Fruit fly (Drosophila melanogaster) whole organism, embryonic: Measurements from ENCODE around the gene Vps2.

Experiments used
- Ada2b ChIP-seq: fragments of 200-800 bp; sonication (Bioruptor generic); IDR thresholded peaks from 2 replicates; pipeline ENCODE4 v1.3.6; 2022; ENCODE audit warnings: missing biosample characterization, missing genetic modification characterization
- Atf3 ChIP-seq: fragments of 200-800 bp; sonication (Bioruptor generic); optimal IDR thresholded peaks from 3 replicates; lab custom pipeline; 2016; ENCODE audit warnings: missing biosample characterization, missing genetic modification characterization
- Awh ChIP-seq: fragments of 200-800 bp; sonication (Bioruptor generic); IDR thresholded peaks from 2 replicates; pipeline ENCODE4, ENCODE4 v1.3.6; 2022; ENCODE audit warnings: missing biosample characterization, missing genetic modification characterization
- Blimp-1 ChIP-seq: fragments of 200-800 bp; sonication (Bioruptor generic); optimal IDR thresholded peaks from 3 replicates; lab custom pipeline; 2018; ENCODE audit warnings: missing biosample characterization, missing genetic modification characterization, mild to moderate bottlenecking, moderate library complexity, missing genetic modification reagents
- CG10431 ChIP-seq: fragments of 200-800 bp; sonication (Bioruptor generic); optimal IDR thresholded peaks from 3 replicates; lab custom pipeline; 2018; ENCODE audit warnings: missing biosample characterization, mild to moderate bottlenecking, missing genetic modification characterization
- CG10543 ChIP-seq: fragments of 200-800 bp; sonication (Bioruptor generic); optimal IDR thresholded peaks from 3 replicates; lab custom pipeline; 2017; ENCODE audit warnings: missing biosample characterization, mild to moderate bottlenecking, missing genetic modification characterization, moderate library complexity
- CG10959 ChIP-seq: fragments of 200-800 bp; sonication (Bioruptor generic); IDR thresholded peaks from 2 replicates; pipeline ENCODE4 v1.3.6; 2022; ENCODE audit warnings: missing biosample characterization, missing genetic modification characterization
- CG11456 ChIP-seq: fragments of 200-800 bp; sonication (Bioruptor generic); IDR thresholded peaks from 3 replicates; pipeline ENCODE4 v1.3.6; 2022; ENCODE audit warnings: missing biosample characterization, missing genetic modification characterization
- CG11723 ChIP-seq: fragments of 200-800 bp; sonication (Bioruptor generic); optimal IDR thresholded peaks from 2 replicates; lab custom pipeline; 2017; ENCODE audit warnings: missing biosample characterization, mild to moderate bottlenecking, missing genetic modification characterization
- CG12769 ChIP-seq: fragments of 200-800 bp; sonication (Bioruptor generic); optimal IDR thresholded peaks from 2 replicates; lab custom pipeline; 2019; ENCODE audit warnings: missing biosample characterization, mild to moderate bottlenecking, missing genetic modification characterization, moderate library complexity
- CG14965 ChIP-seq: fragments of 200-800 bp; sonication (Bioruptor generic); optimal IDR thresholded peaks from 2 replicates; lab custom pipeline; 2016; ENCODE audit warnings: missing biosample characterization, missing genetic modification characterization, borderline replicate concordance
- CG15269 ChIP-seq: fragments of 200-800 bp; sonication (Bioruptor generic); optimal IDR thresholded peaks from 2 replicates; lab custom pipeline; 2018; ENCODE audit warnings: missing biosample characterization, mild to moderate bottlenecking, missing genetic modification characterization, moderate library complexity
- CG16863 ChIP-seq: fragments of 200-800 bp; sonication (Bioruptor generic); optimal IDR thresholded peaks from 3 replicates; lab custom pipeline; 2016; ENCODE audit warnings: missing biosample characterization, missing genetic modification characterization
- CG17802 ChIP-seq: fragments of 200-800 bp; sonication (Bioruptor generic); optimal IDR thresholded peaks from 2 replicates; lab custom pipeline; 2018; ENCODE audit warnings: missing biosample characterization, mild to moderate bottlenecking, missing genetic modification characterization, moderate library complexity
- CG17912 ChIP-seq: fragments of 200-800 bp; sonication (Bioruptor generic); optimal IDR thresholded peaks from 2 replicates; lab custom pipeline; 2018; ENCODE audit warnings: missing biosample characterization, mild to moderate bottlenecking, missing genetic modification characterization
- CG2678 ChIP-seq: fragments of 200-800 bp; sonication (Bioruptor generic); optimal IDR thresholded peaks from 3 replicates; lab custom pipeline; 2019; ENCODE audit warnings: missing biosample characterization, mild to moderate bottlenecking, missing genetic modification characterization, moderate library complexity
- CG6272 ChIP-seq: fragments of 200-800 bp; sonication (Bioruptor generic); IDR thresholded peaks from 2 replicates; pipeline ENCODE4 v1.3.6; 2022; ENCODE audit warnings: missing biosample characterization, missing genetic modification characterization
- CG7745 ChIP-seq: fragments of 200-800 bp; sonication (Bioruptor generic); optimal IDR thresholded peaks from 2 replicates; lab custom pipeline; 2018; ENCODE audit warnings: missing biosample characterization, mild to moderate bottlenecking, missing genetic modification characterization, moderate library complexity
- CG7839 ChIP-seq: fragments of 200-800 bp; sonication (Bioruptor generic); optimal IDR thresholded peaks from 3 replicates; lab custom pipeline; 2018; ENCODE audit warnings: missing biosample characterization, mild to moderate bottlenecking, missing genetic modification characterization, moderate library complexity
- CG9727 ChIP-seq: fragments of 200-800 bp; sonication (Bioruptor generic); optimal IDR thresholded peaks from 3 replicates; lab custom pipeline; 2017; ENCODE audit warnings: missing biosample characterization, mild to moderate bottlenecking, missing genetic modification characterization
- CG9797 ChIP-seq: fragments of 200-800 bp; sonication (Bioruptor generic); optimal IDR thresholded peaks from 3 replicates; lab custom pipeline; 2018; ENCODE audit warnings: missing biosample characterization, mild to moderate bottlenecking, missing genetic modification characterization
- Dref ChIP-seq: fragments of 200-800 bp; sonication (Bioruptor generic); IDR thresholded peaks from 2 replicates; pipeline ENCODE4 v1.3.6; 2022; ENCODE audit warnings: missing biosample characterization, missing genetic modification characterization
- E2f2 ChIP-seq: fragments of 200-800 bp; sonication (Bioruptor generic); IDR thresholded peaks from 2 replicates; pipeline ENCODE4 v1.3.6; 2022; ENCODE audit warnings: missing biosample characterization, missing genetic modification characterization
- HLH3B ChIP-seq: fragments of 200-800 bp; sonication (Bioruptor generic); IDR thresholded peaks from 2 replicates; pipeline ENCODE4 v1.3.6; 2022; ENCODE audit warnings: missing biosample characterization, missing genetic modification characterization
- HLHmδ ChIP-seq: fragments of 200-800 bp; sonication (Bioruptor generic); optimal IDR thresholded peaks from 2 replicates; lab custom pipeline; 2018; ENCODE audit warnings: missing biosample characterization, mild to moderate bottlenecking, missing genetic modification characterization, moderate library complexity
- Hmr ChIP-seq: fragments of 200-800 bp; sonication (Bioruptor generic); optimal IDR thresholded peaks from 3 replicates; lab custom pipeline; 2017; ENCODE audit warnings: mild to moderate bottlenecking, missing biosample characterization, missing genetic modification reagents, missing genetic modification characterization
- Hr3 ChIP-seq: fragments of 200-800 bp; sonication (Bioruptor generic); optimal IDR thresholded peaks from 3 replicates; lab custom pipeline; 2016; ENCODE audit warnings: missing biosample characterization, missing genetic modification characterization
- Hr39 ChIP-seq: fragments of >200 bp; optimal IDR thresholded peaks from 2 replicates; lab custom pipeline; 2017
- Pdp1 ChIP-seq, 2 experiments: fragments of 200-800 bp; sonication (Bioruptor generic); optimal IDR thresholded peaks; 3 replicates each; lab custom pipeline; 2016; ENCODE audit warnings: missing biosample characterization in 2 of 2, missing genetic modification characterization in 2 of 2, mild to moderate bottlenecking in 1 of 2, moderate library complexity in 1 of 2
- Poxn ChIP-seq: fragments of 200-800 bp; sonication (Bioruptor generic); IDR thresholded peaks from 2 replicates; pipeline ENCODE4 v1.3.6; 2022; ENCODE audit warnings: missing biosample characterization, missing genetic modification characterization
- Sin3A ChIP-seq: fragments of >200 bp; optimal IDR thresholded peaks from 2 replicates; lab custom pipeline; 2018
- bigmax ChIP-seq: fragments of 200-800 bp; sonication (Bioruptor generic); optimal IDR thresholded peaks from 2 replicates; lab custom pipeline; 2018; ENCODE audit warnings: missing biosample characterization, mild to moderate bottlenecking, missing genetic modification characterization
- br ChIP-seq: fragments of >200 bp; optimal IDR thresholded peaks from 2 replicates; lab custom pipeline; 2017
- cato ChIP-seq: fragments of 200-800 bp; sonication (Bioruptor generic); optimal IDR thresholded peaks from 2 replicates; lab custom pipeline; 2016; ENCODE audit warnings: missing biosample characterization, missing genetic modification characterization, borderline replicate concordance
- dati ChIP-seq: fragments of 200-800 bp; sonication (Bioruptor generic); IDR thresholded peaks from 2 replicates; pipeline ENCODE4 v1.3.6; 2022; ENCODE audit warnings: missing biosample characterization, missing genetic modification characterization
- esg ChIP-seq: fragments of 200-800 bp; sonication (Bioruptor generic); conservative IDR thresholded peaks from 2 replicates; pipeline ENCODE4 v1.3.6; 2022; ENCODE audit warnings: missing biosample characterization, missing genetic modification characterization
- gcm ChIP-seq: fragments of 200-800 bp; sonication (Bioruptor generic); optimal IDR thresholded peaks from 2 replicates; lab custom pipeline; 2019; ENCODE audit warnings: missing biosample characterization, mild to moderate bottlenecking, missing genetic modification characterization, moderate library complexity
- grn ChIP-seq: fragments of 200-800 bp; sonication (Bioruptor generic); optimal IDR thresholded peaks from 3 replicates; lab custom pipeline; 2017; ENCODE audit warnings: missing biosample characterization, missing genetic modification characterization
- hbn ChIP-seq: fragments of 200-800 bp; sonication (Bioruptor generic); IDR thresholded peaks from 2 replicates; pipeline ENCODE4 v1.3.6; 2022; ENCODE audit warnings: missing biosample characterization, missing genetic modification characterization; ENCODE audit not compliant: partially characterized antibody
- kah ChIP-seq: fragments of 200-800 bp; sonication (Bioruptor generic); optimal IDR thresholded peaks from 2 replicates; lab custom pipeline; 2018; ENCODE audit warnings: missing biosample characterization, mild to moderate bottlenecking, missing genetic modification characterization
- kay ChIP-seq: fragments of 200-800 bp; sonication (Bioruptor generic); optimal IDR thresholded peaks from 2 replicates; lab custom pipeline; 2016; ENCODE audit warnings: missing biosample characterization, missing genetic modification characterization
- lov ChIP-seq, 2 experiments: fragments of 200-800 bp in 1 of 2; fragments of >200 bp in 1 of 2; sonication (Bioruptor generic) in 1 of 2; IDR thresholded peaks in 1 of 2; optimal IDR thresholded peaks in 1 of 2; 2 replicates in 1 of 2; 3 replicates in 1 of 2; pipeline versions ENCODE4 v1.3.6 to Lab custom; 2017 to 2022; ENCODE audit warnings: missing biosample characterization in 1 of 2, missing genetic modification characterization in 1 of 2
- odd ChIP-seq: fragments of 200-800 bp; sonication (Bioruptor generic); optimal IDR thresholded peaks from 2 replicates; lab custom pipeline; 2017; ENCODE audit warnings: missing biosample characterization, mild to moderate bottlenecking, missing genetic modification characterization
- p53 ChIP-seq: fragments of 200-800 bp; sonication (Bioruptor generic); optimal IDR thresholded peaks from 2 replicates; lab custom pipeline; 2016; ENCODE audit warnings: missing biosample characterization, missing genetic modification characterization
- pita ChIP-seq: fragments of 200-800 bp; sonication (Bioruptor generic); optimal IDR thresholded peaks from 2 replicates; lab custom pipeline; 2017; ENCODE audit warnings: missing biosample characterization, mild to moderate bottlenecking, missing genetic modification characterization
- schlank ChIP-seq: fragments of 200-800 bp; sonication (Bioruptor generic); optimal IDR thresholded peaks from 2 replicates; lab custom pipeline; 2018; ENCODE audit warnings: missing biosample characterization, mild to moderate bottlenecking, missing genetic modification characterization
- scrt ChIP-seq: fragments of 200-800 bp; sonication (Bioruptor generic); optimal IDR thresholded peaks from 2 replicates; lab custom pipeline; 2018; ENCODE audit warnings: missing biosample characterization, mild to moderate bottlenecking, missing genetic modification characterization, moderate library complexity
- sim ChIP-seq: fragments of 200-800 bp; sonication (Bioruptor generic); IDR thresholded peaks from 2 replicates; pipeline ENCODE4 v1.3.6; 2022; ENCODE audit warnings: missing biosample characterization, missing genetic modification characterization
- stc ChIP-seq: fragments of 200-800 bp; sonication (Bioruptor generic); IDR thresholded peaks from 2 replicates; pipeline ENCODE4 v1.3.6; 2022; ENCODE audit warnings: missing biosample characterization, missing genetic modification characterization
- toy ChIP-seq: fragments of 200-800 bp; sonication (Bioruptor generic); IDR thresholded peaks from 2 replicates; pipeline ENCODE4 v1.3.6; 2022; ENCODE audit warnings: missing biosample characterization, missing genetic modification characterization
- vfl ChIP-seq: fragments of 200-800 bp; sonication (Bioruptor generic); optimal IDR thresholded peaks from 2 replicates; lab custom pipeline; 2016; ENCODE audit warnings: missing biosample characterization, missing genetic modification characterization
- vvl ChIP-seq: fragments of 200-800 bp; sonication (Bioruptor generic); IDR thresholded peaks from 2 replicates; pipeline ENCODE4 v1.3.6; 2022; ENCODE audit warnings: missing biosample characterization, missing genetic modification characterization

Gene Vps2

DNA sequence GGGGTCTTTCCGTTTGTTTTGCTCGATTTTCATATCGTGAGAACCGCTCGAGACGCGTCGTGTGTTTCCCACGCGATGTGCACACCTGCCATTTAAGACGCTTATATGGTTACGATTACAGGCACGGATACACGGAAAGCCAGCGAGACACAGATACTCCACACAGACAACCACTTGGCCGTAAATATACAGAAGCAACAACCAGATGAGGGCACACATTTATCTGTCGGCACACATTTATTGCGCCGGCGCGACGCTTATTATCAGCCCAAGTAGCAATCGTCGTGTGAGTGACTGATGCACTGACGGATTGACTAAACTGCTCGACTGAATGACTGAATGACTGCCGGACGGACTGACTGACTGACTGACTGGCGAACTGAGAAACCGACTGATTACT is 22.1 kb upstream of the Vps2 start (continued):
- TF ChIP-seq CG12769 (no peak), cato (GFP tag; lab: Kevin White, UChicago) (no peak), pita (no peak), Poxn (GFP tag; lab: Robert Waterston, UW) (no peak), CG9727 (no peak), Hr39 (no peak), CG7839 (tag; lab: Kevin White, UChicago) (no peak), Dref (GFP tag; lab: Robert Waterston, UW) (no peak), CG17802 (no peak), Hmr (GFP tag; lab: Kevin White, UChicago) (no peak), gcm (GFP tag; lab: Kevin White, UChicago) (peak; percentile 21), br (lab: Kevin White, UChicago) (no peak), p53 (GFP tag; lab: Kevin White, UChicago) (no peak), kah (peak; percentile 64), CG10543 (GFP tag; lab: Kevin White, UChicago) (no peak), CG6272 (GFP tag; lab: Robert Waterston, UW) (no peak), odd (GFP tag; lab: Kevin White, UChicago) (peak; percentile 64), kay (GFP tag; lab: Kevin White, UChicago) (no peak), CG14965 (GFP tag; lab: Kevin White, UChicago) (no peak), dati (GFP tag; lab: Robert Waterston, UW) (no peak), sim (GFP tag; lab: Robert Waterston, UW) (no peak), CG2678 (tag; lab: Kevin White, UChicago) (no peak), CG9797 (GFP tag; lab: Kevin White, UChicago) (no peak), lov (optimal IDR thresholded peaks at IDR 0.05; lab: Kevin White, UChicago) (peak; percentile 100), lov (GFP tag; IDR thresholded peaks at IDR 0.05; lab: Robert Waterston, UW) (no peak), schlank (tag; lab: Kevin White, UChicago) (no peak), bigmax (GFP tag; lab: Kevin White, UChicago) (no peak), HLH3B (GFP tag; lab: Robert Waterston, UW) (no peak), grn (peak; percentile 47), esg (GFP tag; lab: Robert Waterston, UW) (no peak), toy (GFP tag; lab: Robert Waterston, UW) (no peak), Blimp-1 (no peak), Pdp1 (GFP tag; optimal IDR thresholded peaks at IDR 0.05; lab: Kevin White, UChicago) (no peak), CG10431 (GFP tag; lab: Kevin White, UChicago) (no peak), vvl (GFP tag; lab: Robert Waterston, UW) (no peak), scrt (GFP tag; lab: Kevin White, UChicago) (no peak), Sin3A (no peak), CG17912 (GFP tag; lab: Kevin White, UChicago) (peak; percentile 10), vfl (no peak), Ada2b (no peak), Awh (GFP tag; lab: Robert Waterston, UW) (no peak), HLHmδ (GFP tag; lab: Kevin White, UChicago) (peak; percentile 80), stc (GFP tag; lab: Robert Waterston, UW) (no peak), CG11456 (GFP tag; lab: Robert Waterston, UW) (no peak), Hr3 (no peak), Atf3 (GFP tag; lab: Kevin White, UChicago) (no peak), CG10959 (GFP tag; lab: Robert Waterston, UW) (no peak), E2f2 (GFP tag; lab: Robert Waterston, UW) (no peak), CG16863 (GFP tag; lab: Kevin White, UChicago) (no peak), hbn (GFP tag; lab: Robert Waterston, UW) (no peak), CG11723 (GFP tag; lab: Kevin White, UChicago) (no peak), CG15269 (tag; lab: Kevin White, UChicago) (peak; percentile 71), CG7745 (tag; lab: Kevin White, UChicago) (no peak)
